Worm (Caenorhabditis elegans) whole organism, L4 larva: ENCODE measurements around the gene Y17G7B.12.
A peak's percentile ranks its signal among the peaks of the same experiment; 100 is the strongest.

Source experiments
- R02D3.7 ChIP-seq: fragments of 150-350 bp; sonication (generic microtip); optimal IDR thresholded peaks from 3 replicates; lab custom pipeline; 2014; ENCODE audit warnings: missing biosample characterization, missing genetic modification characterization
- T20F7.1 ChIP-seq: fragments of 200-800 bp; sonication (Bioruptor generic); optimal IDR thresholded peaks from 2 replicates; lab custom pipeline; 2018; ENCODE audit warnings: mild to moderate bottlenecking, missing genetic modification characterization, missing compliant biosample characterization
- Y105C5A.15 ChIP-seq: fragments of 200-800 bp; sonication (Bioruptor generic); IDR thresholded peaks from 2 replicates; pipeline ENCODE4 v1.3.6; 2022; ENCODE audit warnings: missing genetic modification characterization, missing compliant biosample characterization
- Y48G9A.11 ChIP-seq: fragments of 200-800 bp; sonication (Bioruptor generic); IDR thresholded peaks from 2 replicates; pipeline ENCODE4 v1.3.6; 2022; ENCODE audit warnings: missing genetic modification reagents, missing genetic modification characterization, missing compliant biosample characterization
- Y75B8A.6 ChIP-seq: fragments of 200-800 bp; sonication (Bioruptor generic); IDR thresholded peaks from 2 replicates; pipeline ENCODE4 v1.3.6; 2022; ENCODE audit warnings: missing genetic modification reagents, missing genetic modification characterization, missing compliant biosample characterization
- ZK337.2 ChIP-seq: fragments of 200-800 bp; sonication (Bioruptor generic); IDR thresholded peaks from 2 replicates; pipeline ENCODE4 v1.3.6; 2022; ENCODE audit warnings: missing genetic modification reagents, missing genetic modification characterization, missing compliant biosample characterization
- ZK546.5 ChIP-seq, 2 experiments: sonication (generic microtip); optimal IDR thresholded peaks; 2 replicates each; lab custom pipeline; 2017; ENCODE audit warnings: missing biosample characterization in 2 of 2, missing genetic modification characterization in 2 of 2
- aha-1 ChIP-seq: fragments of 150-350 bp; peaks from one replicate; lab custom pipeline; 2014; ENCODE audit warnings: missing biosample characterization, missing genetic modification characterization
- aly-2 ChIP-seq: sonication (generic microtip); optimal IDR thresholded peaks from 2 replicates; lab custom pipeline; 2018; ENCODE audit warnings: missing biosample characterization, missing genetic modification characterization
- attf-4 ChIP-seq: sonication (generic microtip); optimal IDR thresholded peaks from 3 replicates; lab custom pipeline; 2017; ENCODE audit warnings: missing biosample characterization, missing genetic modification characterization
- ceh-28 ChIP-seq: fragments of 150-350 bp; optimal IDR thresholded peaks from 2 replicates; lab custom pipeline; 2014; ENCODE audit warnings: missing biosample characterization, missing genetic modification reagents, missing genetic modification characterization
- ceh-32 ChIP-seq: sonication (generic microtip); optimal IDR thresholded peaks from 2 replicates; lab custom pipeline; 2016; ENCODE audit warnings: mild to moderate bottlenecking, missing genetic modification characterization, missing compliant biosample characterization; ENCODE audit not compliant: poor library complexity
- ceh-82 ChIP-seq: sonication (generic microtip); optimal IDR thresholded peaks from 2 replicates; lab custom pipeline; 2017; ENCODE audit warnings: missing biosample characterization, missing genetic modification characterization
- ctbp-1 ChIP-seq: fragments of 200-800 bp; sonication (Bioruptor generic); IDR thresholded peaks from 2 replicates; pipeline ENCODE4 v1.3.6; 2022; ENCODE audit warnings: missing genetic modification reagents, missing genetic modification characterization, missing compliant biosample characterization
- daf-12 ChIP-seq: fragments of 150-350 bp; optimal IDR thresholded peaks from 2 replicates; lab custom pipeline; 2014; ENCODE audit warnings: missing biosample characterization, missing genetic modification reagents, missing genetic modification characterization
- daf-8 ChIP-seq: fragments of 200-800 bp; sonication (Bioruptor generic); IDR thresholded peaks from 2 replicates; pipeline ENCODE4 v1.3.6; 2022; ENCODE audit warnings: missing genetic modification characterization, missing compliant biosample characterization
- dpl-1 ChIP-seq: fragments of 150-350 bp; optimal IDR thresholded peaks from 2 replicates; lab custom pipeline; 2014; ENCODE audit warnings: missing biosample characterization, missing genetic modification reagents, missing genetic modification characterization
- dve-1 ChIP-seq: sonication (generic microtip); optimal IDR thresholded peaks from 2 replicates; lab custom pipeline; 2017; ENCODE audit warnings: antibody characterized with exemption, mild to moderate bottlenecking, missing genetic modification characterization, missing compliant biosample characterization; ENCODE audit not compliant: insufficient read depth
- egl-27 ChIP-seq: sonication (generic microtip); optimal IDR thresholded peaks from 3 replicates; lab custom pipeline; 2017; ENCODE audit warnings: missing biosample characterization, missing genetic modification reagents, missing genetic modification characterization
- egl-43 ChIP-seq: fragments of 200-800 bp; sonication (Bioruptor generic); IDR thresholded peaks from 2 replicates; pipeline ENCODE4 v1.3.6; 2022; ENCODE audit warnings: missing genetic modification reagents, missing genetic modification characterization, missing compliant biosample characterization
- gei-8 ChIP-seq: fragments of 200-800 bp; sonication (Bioruptor generic); optimal IDR thresholded peaks from 2 replicates; lab custom pipeline; 2018; ENCODE audit warnings: mild to moderate bottlenecking, missing genetic modification characterization, missing compliant biosample characterization
- hif-1 ChIP-seq, 2 experiments: sonication (generic microtip); optimal IDR thresholded peaks; 2 replicates each; lab custom pipeline; 2016 to 2017; ENCODE audit warnings: missing compliant biosample characterization in 2 of 2, missing genetic modification characterization in 2 of 2, missing genetic modification reagents in 2 of 2, missing genotype in 2 of 2, mild to moderate bottlenecking in 1 of 2
- hlh-30 ChIP-seq: sonication (generic microtip); optimal IDR thresholded peaks from 2 replicates; lab custom pipeline; 2017; ENCODE audit warnings: antibody characterized with exemption, mild to moderate bottlenecking, missing genetic modification characterization, missing compliant biosample characterization; ENCODE audit not compliant: insufficient read depth
- hmg-1.1 ChIP-seq: fragments of 200-800 bp; sonication (Bioruptor generic); IDR thresholded peaks from 2 replicates; pipeline ENCODE4 v1.3.6; 2022; ENCODE audit warnings: missing genetic modification reagents, missing genetic modification characterization, missing compliant biosample characterization
- jun-1 ChIP-seq: fragments of 150-350 bp; optimal IDR thresholded peaks from 2 replicates; lab custom pipeline; 2014; ENCODE audit warnings: missing biosample characterization, missing genetic modification reagents, missing genetic modification characterization
- lim-7 ChIP-seq: fragments of 200-800 bp; sonication (Bioruptor generic); IDR thresholded peaks from 2 replicates; pipeline ENCODE4 v1.3.6; 2022; ENCODE audit warnings: missing genetic modification characterization, missing compliant biosample characterization
- lin-38 ChIP-seq: fragments of 200-800 bp; sonication (Bioruptor generic); IDR thresholded peaks from 2 replicates; pipeline ENCODE4 v1.3.6; 2022; ENCODE audit warnings: missing genetic modification reagents, missing genetic modification characterization, missing compliant biosample characterization
- lsy-2 ChIP-seq, 2 experiments: fragments of 150-350 bp in 1 of 2; sonication (generic microtip) in 1 of 2; optimal IDR thresholded peaks; 2 replicates each; lab custom pipeline; 2014 to 2017; ENCODE audit warnings: missing biosample characterization in 2 of 2, missing genetic modification characterization in 2 of 2
- madf-5 ChIP-seq, 2 experiments: fragments of 200-800 bp; sonication (Bioruptor generic); IDR thresholded peaks; 2 replicates each; pipeline ENCODE4 v1.3.6; 2022; ENCODE audit warnings: missing compliant biosample characterization in 2 of 2, missing genetic modification characterization in 2 of 2
- madf-9 ChIP-seq: fragments of 200-800 bp; sonication (Bioruptor generic); conservative IDR thresholded peaks from 2 replicates; pipeline ENCODE4 v1.3.6; 2022; ENCODE audit warnings: missing genetic modification reagents, missing genetic modification characterization, missing compliant biosample characterization
- mdl-1 ChIP-seq, 2 experiments: fragments of 150-350 bp in 1 of 2; sonication (generic microtip) in 1 of 2; optimal IDR thresholded peaks; 2 replicates each; lab custom pipeline; 2014 to 2017; ENCODE audit warnings: missing biosample characterization in 2 of 2, missing genetic modification characterization in 2 of 2
- mdt-29 ChIP-seq: fragments of 200-800 bp; sonication (Bioruptor generic); IDR thresholded peaks from 2 replicates; pipeline ENCODE4 v1.3.6; 2022; ENCODE audit warnings: missing genetic modification reagents, missing genetic modification characterization, missing compliant biosample characterization
- mep-1 ChIP-seq: fragments of 150-350 bp; sonication (generic microtip); optimal IDR thresholded peaks from 3 replicates; lab custom pipeline; 2014; ENCODE audit warnings: missing biosample characterization, missing genetic modification characterization
- mes-2 ChIP-seq: sonication (generic microtip); optimal IDR thresholded peaks from 2 replicates; lab custom pipeline; 2016; ENCODE audit warnings: missing genotype, mild to moderate bottlenecking, missing genetic modification characterization, missing compliant biosample characterization; ENCODE audit not compliant: poor library complexity, severe bottlenecking
- nhr-10 ChIP-seq: fragments of 150-350 bp; optimal IDR thresholded peaks from 2 replicates; lab custom pipeline; 2014; ENCODE audit warnings: missing biosample characterization, missing genetic modification characterization
- nhr-111 ChIP-seq: fragments of 200-800 bp; sonication (Bioruptor generic); optimal IDR thresholded peaks from 2 replicates; lab custom pipeline; 2018; ENCODE audit warnings: mild to moderate bottlenecking, missing genetic modification characterization, missing compliant biosample characterization
- nhr-6 ChIP-seq: fragments of 150-350 bp; optimal IDR thresholded peaks from 2 replicates; lab custom pipeline; 2014; ENCODE audit warnings: missing biosample characterization, missing genetic modification characterization
- nhr-77 ChIP-seq: fragments of 150-350 bp; optimal IDR thresholded peaks from 2 replicates; lab custom pipeline; 2014; ENCODE audit warnings: missing biosample characterization, missing genetic modification characterization
- set-16 ChIP-seq: fragments of 200-800 bp; sonication (Bioruptor generic); IDR thresholded peaks from 2 replicates; pipeline ENCODE4 v1.3.6; 2022; ENCODE audit warnings: missing genetic modification reagents, missing genetic modification characterization, missing compliant biosample characterization
- snpc-1.2 ChIP-seq: fragments of 200-800 bp; sonication (Bioruptor generic); IDR thresholded peaks from 2 replicates; pipeline ENCODE4 v1.3.6; 2022; ENCODE audit warnings: missing genetic modification reagents, missing genetic modification characterization, missing compliant biosample characterization
- tag-97 ChIP-seq: fragments of 200-800 bp; sonication (Bioruptor generic); IDR thresholded peaks from 2 replicates; pipeline ENCODE4 v1.3.6; 2022; ENCODE audit warnings: missing genetic modification characterization, missing compliant biosample characterization
- tra-1 ChIP-seq: fragments of 200-800 bp; sonication (Bioruptor generic); IDR thresholded peaks from 2 replicates; pipeline ENCODE4 v1.3.6; 2022; ENCODE audit warnings: missing genetic modification reagents, missing genetic modification characterization, missing compliant biosample characterization
- unc-39 ChIP-seq: sonication (generic microtip); optimal IDR thresholded peaks from 2 replicates; lab custom pipeline; 2017; ENCODE audit warnings: missing biosample characterization, missing genetic modification characterization
- vab-7 ChIP-seq: fragments of 200-800 bp; sonication (Bioruptor generic); IDR thresholded peaks from 2 replicates; pipeline ENCODE4 v1.3.6; 2022; ENCODE audit warnings: missing genetic modification reagents, missing genetic modification characterization, missing compliant biosample characterization
- ztf-11 ChIP-seq: fragments of 150-350 bp; optimal IDR thresholded peaks from 2 replicates; lab custom pipeline; 2014; ENCODE audit warnings: missing biosample characterization, missing genetic modification characterization

The Y17G7B.12 gene

ce11 chrII:12040167-12040566 lies 16.5 kb downstream of the Y17G7B.12 start (continued):
- no peak for TF ChIP-seq gei-8 (GFP tag; lab: Kevin White, UChicago)
- TF ChIP-seq dpl-1 (GFP tag; lab: Kevin White, UChicago): peak; percentile 22
- no peak for TF ChIP-seq nhr-111
- peak; percentile 9 for TF ChIP-seq mes-2 (tag; lab: Kevin White, UChicago)
- TF ChIP-seq mdt-29 (GFP tag; lab: Robert Waterston, UW): 0 out of 2 replicates have a peak, but pooled peaks have one; percentile 27
- no peak for TF ChIP-seq Y105C5A.15 (GFP tag; lab: Robert Waterston, UW)
- TF ChIP-seq nhr-6 (tag; lab: Kevin White, UChicago): peak; percentile 8

- TF ChIP-seq nhr-77 (tag; lab: Kevin White, UChicago): no peak
- TF ChIP-seq lsy-2 (tag; optimal IDR thresholded peaks at IDR 0.05; lab: Kevin White, UChicago): no peak
- TF ChIP-seq hlh-30: peak; percentile 55
- TF ChIP-seq egl-43 (GFP tag; lab: Robert Waterston, UW): no peak
- peak; percentile 95 for TF ChIP-seq aha-1 (tag; lab: Kevin White, UChicago)
Measured at ce11 chrII:12041116-12041515, 17.5 kb downstream of the Y17G7B.12 start.

ce11 chrII:12042108-12042960 lies 18.7 kb downstream of the Y17G7B.12 start, which contains the start of gene ippk-1:
TSS of gene ippk-1 (plus strand) at chrII:12042910.
- TF ChIP-seq jun-1 (tag; lab: Kevin White, UChicago) (no peak), ztf-11 (tag; lab: Kevin White, UChicago) (no peak), egl-27 (tag; lab: Kevin White, UChicago) (no peak), madf-9 (GFP tag; lab: Robert Waterston, UW) (peak; percentile 35; the same call in 1 of the 2 replicates), tag-97 (no peak), vab-7 (peak; percentile 55; the same call in 1 of the 2 replicates), hif-1 (tag; optimal IDR thresholded peaks at IDR 0.05; lab: Kevin White, UChicago) (peak in 1 of 2 experiments; percentile 92), R02D3.7 (tag; lab: Kevin White, UChicago) (no peak), aly-2 (no peak), lin-38 (GFP tag; lab: Robert Waterston, UW) (peak; percentile 88), attf-4 (no peak), ceh-28 (no peak), ceh-82 (no peak), aha-1 (tag; lab: Kevin White, UChicago) (peak; percentile 96), T20F7.1 (GFP tag; lab: Kevin White, UChicago) (peak; percentile 51), daf-8 (GFP tag; lab: Robert Waterston, UW) (no peak), ZK337.2 (GFP tag; lab: Robert Waterston, UW) (no peak), mep-1 (tag; lab: Kevin White, UChicago) (peak; percentile 30), mdl-1 (tag; optimal IDR thresholded peaks at IDR 0.05; lab: Kevin White, UChicago) (peak in 1 of 2 experiments; percentile 22), madf-5 (GFP tag; IDR thresholded peaks at IDR 0.05; lab: Robert Waterston, UW) (0 out of 4 replicates have a peak, but pooled peaks of 1 of the 2 experiments have one; percentile 13), Y75B8A.6 (GFP tag; lab: Robert Waterston, UW) (no peak), nhr-10 (tag; lab: Kevin White, UChicago) (no peak), set-16 (GFP tag; lab: Robert Waterston, UW) (no peak), dve-1 (peak; percentile 30), dpl-1 (GFP tag; lab: Kevin White, UChicago) (no peak), gei-8 (GFP tag; lab: Kevin White, UChicago) (no peak), mes-2 (tag; lab: Kevin White, UChicago) (peak; percentile 62), ZK546.5 (tag; optimal IDR thresholded peaks at IDR 0.05; lab: Kevin White, UChicago) (no peak), snpc-1.2 (GFP tag; lab: Robert Waterston, UW) (no peak), lim-7 (GFP tag; lab: Robert Waterston, UW) (no peak), ceh-32 (tag; lab: Kevin White, UChicago) (no peak), Y48G9A.11 (GFP tag; lab: Robert Waterston, UW) (no peak), unc-39 (tag; lab: Kevin White, UChicago) (no peak), daf-12 (tag; lab: Kevin White, UChicago) (no peak), ctbp-1 (no peak), tra-1 (no peak), hmg-1.1 (peak; percentile 64)
